Fruit fly (Drosophila melanogaster): ENCODE results near the gene Cyp28d1.

DNA sequence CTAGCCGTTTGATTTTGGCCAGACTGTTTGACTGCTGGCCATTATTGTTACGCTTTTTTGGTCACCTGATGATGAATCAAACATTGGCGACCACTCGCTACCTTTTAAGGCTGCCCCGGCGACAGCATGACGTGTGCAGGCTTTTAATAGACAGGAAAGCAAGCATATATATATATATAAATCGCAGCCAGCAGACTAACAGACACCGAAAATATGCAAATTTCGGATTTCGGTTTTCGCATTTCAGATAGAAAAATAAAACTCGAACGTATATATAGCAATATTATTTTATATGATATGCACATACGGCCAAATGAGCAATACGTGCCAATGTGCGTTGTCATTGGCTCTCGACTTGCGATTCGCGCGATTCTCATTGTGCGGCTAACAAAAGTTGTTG is 20.5 kb downstream of the Cyp28d1 start:
- TF ChIP-seq EcR (GFP tag; optimal IDR thresholded peaks at IDR 0.05): no peak
- no peak for TF ChIP-seq pan (optimal IDR thresholded peaks at IDR 0.05)
- no peak for TF ChIP-seq CG8478 (optimal IDR thresholded peaks at IDR 0.05)
- TF ChIP-seq usp (GFP tag; optimal IDR thresholded peaks at IDR 0.05): no peak
- no peak for TF ChIP-seq Dll (optimal IDR thresholded peaks at IDR 0.05)
- TF ChIP-seq psq (optimal IDR thresholded peaks at IDR 0.05): no peak

Measured in whole organism.